Fruit fly (Drosophila melanogaster) whole organism, embryonic: ENCODE results near the gene Ada1-1.
A peak's percentile ranks its signal among the peaks of the same experiment; 100 is the strongest.

Source experiments
- ATbp ChIP-seq: fragments of 200-800 bp; sonication (Bioruptor generic); optimal IDR thresholded peaks from 2 replicates; lab custom pipeline; 2017; ENCODE audit warnings: missing biosample characterization, mild to moderate bottlenecking, missing genetic modification characterization, missing genetic modification reagents
- B-H1 ChIP-seq: fragments of 200-800 bp; sonication (Bioruptor generic); IDR thresholded peaks from 3 replicates; pipeline ENCODE4 v1.3.6; 2022; ENCODE audit warnings: missing biosample characterization, missing genetic modification characterization
- BtbVII ChIP-seq: fragments of 200-800 bp; sonication (Bioruptor generic); optimal IDR thresholded peaks from 3 replicates; lab custom pipeline; 2017; ENCODE audit warnings: missing biosample characterization, mild to moderate bottlenecking, missing genetic modification characterization
- CG10209 ChIP-seq: fragments of 200-800 bp; sonication (Bioruptor generic); optimal IDR thresholded peaks from 3 replicates; lab custom pipeline; 2017; ENCODE audit warnings: missing biosample characterization, mild to moderate bottlenecking, missing genetic modification characterization, missing genetic modification reagents
- CG10959 ChIP-seq: fragments of 200-800 bp; sonication (Bioruptor generic); IDR thresholded peaks from 2 replicates; pipeline ENCODE4 v1.3.6; 2022; ENCODE audit warnings: missing biosample characterization, missing genetic modification characterization
- CG11696 ChIP-seq: fragments of 200-800 bp; sonication (Bioruptor generic); IDR thresholded peaks from 2 replicates; pipeline ENCODE4 v1.3.6; 2022; ENCODE audit warnings: missing biosample characterization, missing genetic modification characterization
- CG13296 ChIP-seq: fragments of 200-800 bp; sonication (Bioruptor generic); optimal IDR thresholded peaks from 3 replicates; lab custom pipeline; 2018; ENCODE audit warnings: missing biosample characterization, mild to moderate bottlenecking, missing genetic modification characterization
- CG17385 ChIP-seq: fragments of 200-800 bp; sonication (Bioruptor generic); optimal IDR thresholded peaks from 3 replicates; lab custom pipeline; 2018; ENCODE audit warnings: missing biosample characterization, mild to moderate bottlenecking, missing genetic modification characterization
- CG17912 ChIP-seq: fragments of 200-800 bp; sonication (Bioruptor generic); optimal IDR thresholded peaks from 2 replicates; lab custom pipeline; 2018; ENCODE audit warnings: missing biosample characterization, mild to moderate bottlenecking, missing genetic modification characterization
- CG1792 ChIP-seq: fragments of 200-800 bp; sonication (Bioruptor generic); optimal IDR thresholded peaks from 2 replicates; lab custom pipeline; 2016; ENCODE audit warnings: missing biosample characterization, missing genetic modification characterization
- CG18764 ChIP-seq: fragments of 200-800 bp; sonication (Bioruptor generic); optimal IDR thresholded peaks from 3 replicates; lab custom pipeline; 2016; ENCODE audit warnings: missing biosample characterization, missing genetic modification characterization
- CG2202 ChIP-seq: fragments of 200-800 bp; sonication (Bioruptor generic); optimal IDR thresholded peaks from 2 replicates; lab custom pipeline; 2018; ENCODE audit warnings: missing biosample characterization, mild to moderate bottlenecking, missing genetic modification characterization
- CG2889 ChIP-seq: fragments of 200-800 bp; sonication (Bioruptor generic); IDR thresholded peaks from 3 replicates; pipeline ENCODE4 v1.3.6; 2022; ENCODE audit warnings: missing biosample characterization, missing genetic modification characterization
- CG3065 ChIP-seq: fragments of 200-800 bp; sonication (Bioruptor generic); optimal IDR thresholded peaks from 2 replicates; lab custom pipeline; 2016; ENCODE audit warnings: missing biosample characterization, missing genetic modification characterization
- CG32767 ChIP-seq: fragments of 200-800 bp; sonication (Bioruptor generic); IDR thresholded peaks from 2 replicates; pipeline ENCODE4 v1.3.6; 2022; ENCODE audit warnings: missing biosample characterization, missing genetic modification characterization
- CG6254 ChIP-seq: fragments of 200-800 bp; sonication (Bioruptor generic); optimal IDR thresholded peaks from 3 replicates; lab custom pipeline; 2017; ENCODE audit warnings: mild to moderate bottlenecking, missing biosample characterization, missing genetic modification reagents, missing genetic modification characterization
- CG6683 ChIP-seq: fragments of 200-800 bp; sonication (Bioruptor generic); optimal IDR thresholded peaks from 2 replicates; lab custom pipeline; 2017; ENCODE audit warnings: missing biosample characterization, mild to moderate bottlenecking, missing genetic modification characterization, missing genetic modification reagents
- CG6791 ChIP-seq: fragments of 200-800 bp; sonication (Bioruptor generic); IDR thresholded peaks from 3 replicates; pipeline ENCODE4 v1.3.6; 2022; ENCODE audit warnings: missing biosample characterization, missing genetic modification characterization; ENCODE audit not compliant: partially characterized antibody
- CG7745 ChIP-seq: fragments of 200-800 bp; sonication (Bioruptor generic); optimal IDR thresholded peaks from 2 replicates; lab custom pipeline; 2018; ENCODE audit warnings: missing biosample characterization, mild to moderate bottlenecking, missing genetic modification characterization, moderate library complexity
- CG7839 ChIP-seq: fragments of 200-800 bp; sonication (Bioruptor generic); optimal IDR thresholded peaks from 3 replicates; lab custom pipeline; 2018; ENCODE audit warnings: missing biosample characterization, mild to moderate bottlenecking, missing genetic modification characterization, moderate library complexity
- CG8290 ChIP-seq, 3 experiments: fragments of 200-800 bp; sonication (Bioruptor generic); optimal IDR thresholded peaks; 2 replicates each; lab custom pipeline; 2016 to 2019; ENCODE audit warnings: missing biosample characterization in 3 of 3, missing genetic modification characterization in 3 of 3, mild to moderate bottlenecking in 2 of 3, moderate library complexity in 1 of 3
- CG8924 ChIP-seq: fragments of 200-800 bp; optimal IDR thresholded peaks from 3 replicates; lab custom pipeline; 2019; ENCODE audit warnings: missing biosample characterization, mild to moderate bottlenecking, missing genetic modification characterization, moderate library complexity
- CG9797 ChIP-seq: fragments of 200-800 bp; sonication (Bioruptor generic); optimal IDR thresholded peaks from 3 replicates; lab custom pipeline; 2018; ENCODE audit warnings: missing biosample characterization, mild to moderate bottlenecking, missing genetic modification characterization
- Dll ChIP-seq: fragments of 200-800 bp; sonication (Bioruptor generic); IDR thresholded peaks from 4 replicates; pipeline ENCODE4 v1.3.6; 2022; ENCODE audit warnings: missing biosample characterization, missing genetic modification characterization; ENCODE audit not compliant: partially characterized antibody
- HLH54F ChIP-seq: fragments of 200-800 bp; sonication (Bioruptor generic); optimal IDR thresholded peaks from 3 replicates; lab custom pipeline; 2016; ENCODE audit warnings: missing biosample characterization, missing genetic modification characterization
- Kr ChIP-seq: fragments of 200-800 bp; sonication (Bioruptor generic); optimal IDR thresholded peaks from 2 replicates; lab custom pipeline; 2017; ENCODE audit warnings: missing biosample characterization, mild to moderate bottlenecking, missing genetic modification characterization
- MBD-R2 ChIP-seq: fragments of 200-800 bp; sonication (Bioruptor generic); IDR thresholded peaks from 2 replicates; pipeline ENCODE4 v1.3.6; 2022; ENCODE audit warnings: missing biosample characterization, missing genetic modification characterization
- Mad ChIP-seq: fragments of 200-800 bp; sonication (Bioruptor generic); optimal IDR thresholded peaks from 2 replicates; lab custom pipeline; 2016; ENCODE audit warnings: missing biosample characterization, missing genetic modification characterization
- Mrtf ChIP-seq: fragments of 200-800 bp; sonication (Bioruptor generic); IDR thresholded peaks from 3 replicates; pipeline ENCODE4 v1.3.6; 2022; ENCODE audit warnings: missing biosample characterization, missing genetic modification characterization
- NfI ChIP-seq: fragments of 200-800 bp; sonication (Bioruptor generic); optimal IDR thresholded peaks from 3 replicates; lab custom pipeline; 2018; ENCODE audit warnings: missing biosample characterization, mild to moderate bottlenecking, missing genetic modification characterization, moderate library complexity
- Trl ChIP-seq, 3 experiments: fragments of >200 bp in 2 of 3; fragments of 200-800 bp in 1 of 3; sonication (Bioruptor generic) in 1 of 3; optimal IDR thresholded peaks; 2 replicates in 1 of 3; 3 replicates in 2 of 3; lab custom pipeline; 2016 to 2017; ENCODE audit warnings: missing biosample characterization in 1 of 3, missing genetic modification characterization in 1 of 3
- Usf ChIP-seq: fragments of 200-800 bp; sonication (Bioruptor generic); optimal IDR thresholded peaks from 2 replicates; lab custom pipeline; 2017; ENCODE audit warnings: missing genotype, missing biosample characterization, missing genetic modification characterization
- YL-1 ChIP-seq: fragments of 200-800 bp; sonication (Bioruptor generic); optimal IDR thresholded peaks from 3 replicates; lab custom pipeline; 2017; ENCODE audit warnings: missing biosample characterization, mild to moderate bottlenecking, missing genetic modification characterization
- ase ChIP-seq: fragments of 200-800 bp; sonication (Bioruptor generic); IDR thresholded peaks from 3 replicates; pipeline ENCODE4 v1.3.6; 2022; ENCODE audit warnings: missing biosample characterization, missing genetic modification characterization
- ato ChIP-seq: fragments of 200-800 bp; sonication (Bioruptor generic); IDR thresholded peaks from 2 replicates; pipeline ENCODE4 v1.3.6; 2022; ENCODE audit warnings: missing biosample characterization, missing genetic modification characterization; ENCODE audit not compliant: partially characterized antibody
- chinmo ChIP-seq: fragments of 200-800 bp; sonication (Bioruptor generic); IDR thresholded peaks from 4 replicates; pipeline ENCODE4 v1.3.6; 2022; ENCODE audit warnings: missing biosample characterization, missing genetic modification characterization; ENCODE audit not compliant: partially characterized antibody
- en ChIP-seq: fragments of 200-800 bp; sonication (Bioruptor generic); optimal IDR thresholded peaks from 2 replicates; lab custom pipeline; 2016; ENCODE audit warnings: missing biosample characterization, missing genetic modification characterization
- grau ChIP-seq: fragments of 200-800 bp; optimal IDR thresholded peaks from 3 replicates; lab custom pipeline; 2019; ENCODE audit warnings: missing biosample characterization, mild to moderate bottlenecking, missing genetic modification characterization, moderate library complexity
- h ChIP-seq: fragments of >200 bp; optimal IDR thresholded peaks from 2 replicates; lab custom pipeline; 2017
- knrl ChIP-seq: fragments of 200-800 bp; sonication (Bioruptor generic); IDR thresholded peaks from 3 replicates; pipeline ENCODE4 v1.3.6; 2022; ENCODE audit warnings: missing biosample characterization, missing genetic modification characterization; ENCODE audit not compliant: partially characterized antibody
- nau ChIP-seq: fragments of 200-800 bp; sonication (Bioruptor generic); optimal IDR thresholded peaks from 3 replicates; lab custom pipeline; 2017; ENCODE audit warnings: missing biosample characterization, mild to moderate bottlenecking, missing genetic modification characterization, missing genetic modification reagents
- nerfin-2 ChIP-seq: fragments of 200-800 bp; sonication (Bioruptor generic); IDR thresholded peaks from 2 replicates; pipeline ENCODE4 v1.3.6; 2022; ENCODE audit warnings: missing biosample characterization, missing genetic modification characterization; ENCODE audit not compliant: partially characterized antibody
- nom ChIP-seq: fragments of 200-800 bp; sonication (Bioruptor generic); optimal IDR thresholded peaks from 2 replicates; lab custom pipeline; 2017; ENCODE audit warnings: missing biosample characterization, missing genetic modification characterization, mild to moderate bottlenecking, moderate library complexity, missing genetic modification reagents
- prd ChIP-seq, 3 experiments: fragments of >200 bp in 2 of 3; fragments of 200-800 bp in 1 of 3; sonication (Bioruptor generic) in 1 of 3; optimal IDR thresholded peaks in 2 of 3; IDR thresholded peaks in 1 of 3; 2 replicates in 2 of 3; 3 replicates in 1 of 3; pipeline versions ENCODE4 v1.3.6 to Lab custom; 2017 to 2022; ENCODE audit warnings: missing biosample characterization in 1 of 3, missing genetic modification characterization in 1 of 3
- pum ChIP-seq: fragments of 200-800 bp; sonication (Bioruptor generic); optimal IDR thresholded peaks from 2 replicates; lab custom pipeline; 2016; ENCODE audit warnings: missing biosample characterization, missing genetic modification characterization
- ro ChIP-seq: fragments of 200-800 bp; sonication (Bioruptor generic); IDR thresholded peaks from 2 replicates; pipeline ENCODE4 v1.3.6; 2022; ENCODE audit warnings: missing biosample characterization, missing genetic modification characterization
- sens ChIP-seq: fragments of 200-800 bp; sonication (Bioruptor generic); peaks from one replicate; lab custom pipeline; 2016; ENCODE audit warnings: missing biosample characterization, missing genetic modification characterization
- sisA ChIP-seq: fragments of 200-800 bp; sonication (Bioruptor generic); IDR thresholded peaks from 2 replicates; pipeline ENCODE4 v1.3.6; 2022; ENCODE audit warnings: missing biosample characterization, missing genetic modification characterization

Gene Ada1-1

DNA sequence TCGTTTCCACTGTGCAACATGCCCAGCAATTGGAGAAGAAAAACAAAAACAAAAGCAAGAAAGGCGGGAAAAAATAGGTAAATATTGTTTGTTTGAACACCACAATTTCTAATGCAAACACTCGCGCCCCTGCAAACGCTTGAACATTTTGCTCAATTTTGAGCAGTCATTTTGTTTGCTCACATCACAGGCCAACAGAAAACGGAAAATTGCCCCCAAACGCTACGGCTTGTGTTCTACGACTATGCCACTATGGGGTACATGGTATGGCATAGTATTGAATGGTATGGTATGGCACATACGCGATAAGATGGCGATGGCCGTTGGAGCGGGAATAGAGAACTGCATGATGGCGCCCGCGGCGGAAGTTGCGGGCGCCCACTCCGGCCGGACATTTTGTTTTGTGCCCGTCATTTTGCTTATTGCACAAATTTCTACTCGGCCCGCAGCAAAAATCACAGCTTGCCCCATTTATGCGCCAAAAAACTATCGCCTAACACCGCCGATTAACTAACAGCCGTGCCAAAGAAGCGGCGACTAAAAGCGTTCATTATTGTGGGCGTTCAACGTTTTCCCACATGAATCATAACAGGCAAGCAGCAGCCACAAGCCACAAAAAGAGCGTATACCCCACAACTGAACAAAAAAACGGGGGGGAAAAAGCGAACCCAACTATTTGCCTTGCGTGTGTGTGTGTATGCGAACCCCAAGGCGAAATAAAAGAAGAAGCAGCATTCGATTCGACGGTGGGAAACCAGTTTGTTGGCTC, 7.8 kb downstream of the Ada1-1 start (continued):
- TF ChIP-seq CG6683 (peak; percentile 69), nom (GFP tag; lab: Kevin White, UChicago) (no peak), Mrtf (GFP tag; lab: Robert Waterston, UW) (no peak), sens (peak; percentile 95), MBD-R2 (GFP tag; lab: Robert Waterston, UW) (no peak), CG11696 (no peak), ro (GFP tag; lab: Robert Waterston, UW) (no peak), en (GFP tag; lab: Kevin White, UChicago) (peak; percentile 30), CG7745 (tag; lab: Kevin White, UChicago) (peak; percentile 86), CG7839 (tag; lab: Kevin White, UChicago) (peak; percentile 22), Kr (peak; percentile 89), Usf (GFP tag; lab: Kevin White, UChicago) (no peak), HLH54F (GFP tag; lab: Kevin White, UChicago) (no peak), grau (tag; lab: Kevin White, UChicago) (peak; percentile 22), ase (no peak), YL-1 (GFP tag; lab: Kevin White, UChicago) (peak; percentile 61), CG10209 (GFP tag; lab: Kevin White, UChicago) (peak; percentile 84), pum (GFP tag; lab: Kevin White, UChicago) (no peak), CG18764 (GFP tag; lab: Kevin White, UChicago) (peak; percentile 39), CG8290 (GFP tag; optimal IDR thresholded peaks at IDR 0.05; lab: Kevin White, UChicago) (peak; percentile 78), CG8290 (tag; optimal IDR thresholded peaks at IDR 0.05; lab: Kevin White, UChicago) (peak; percentile 63 to 92), CG8924 (tag; lab: Kevin White, UChicago) (peak; percentile 68), chinmo (GFP tag; lab: Robert Waterston, UW) (no peak), CG6254 (GFP tag; lab: Kevin White, UChicago) (peak; percentile 58), ATbp (peak; percentile 96), CG2889 (GFP tag; lab: Robert Waterston, UW) (no peak), sisA (GFP tag; lab: Robert Waterston, UW) (no peak), CG1792 (GFP tag; lab: Kevin White, UChicago) (peak; percentile 15), prd (optimal IDR thresholded peaks at IDR 0.05; lab: Kevin White, UChicago) (no peak), prd (GFP tag; IDR thresholded peaks at IDR 0.05; lab: Robert Waterston, UW) (no peak), CG9797 (GFP tag; lab: Kevin White, UChicago) (no peak), Dll (GFP tag; lab: Robert Waterston, UW) (no peak), CG2202 (peak; percentile 88), Mad (peak; percentile 31), CG10959 (GFP tag; lab: Robert Waterston, UW) (no peak), CG32767 (GFP tag; lab: Robert Waterston, UW) (no peak), CG13296 (GFP tag; lab: Kevin White, UChicago) (peak; percentile 67), BtbVII (GFP tag; lab: Kevin White, UChicago) (peak; percentile 74), ato (GFP tag; lab: Robert Waterston, UW) (no peak), Trl (optimal IDR thresholded peaks at IDR 0.05; lab: Kevin White, UChicago) (no peak), Trl (GFP tag; optimal IDR thresholded peaks at IDR 0.05; lab: Kevin White, UChicago) (peak; percentile 79), B-H1 (GFP tag; lab: Robert Waterston, UW) (no peak), NfI (GFP tag; lab: Kevin White, UChicago) (peak; percentile 22), h (lab: Kevin White, UChicago) (no peak), CG3065 (GFP tag; lab: Kevin White, UChicago) (peak; percentile 85), nerfin-2 (GFP tag; lab: Robert Waterston, UW) (no peak), knrl (GFP tag; lab: Robert Waterston, UW) (no peak), CG17912 (GFP tag; lab: Kevin White, UChicago) (peak; percentile 75), CG6791 (GFP tag; lab: Robert Waterston, UW) (no peak), nau (GFP tag; lab: Kevin White, UChicago) (peak; percentile 83), CG17385 (peak; percentile 91)
